Fruit fly (Drosophila melanogaster) whole organism, embryonic: ENCODE data around the gene Atg14.

Source experiments
- ATbp ChIP-seq: fragments of 200-800 bp; sonication (Bioruptor generic); optimal IDR thresholded peaks from 2 replicates; lab custom pipeline; 2017; ENCODE audit warnings: missing biosample characterization, mild to moderate bottlenecking, missing genetic modification characterization, missing genetic modification reagents
- Awh ChIP-seq: fragments of 200-800 bp; sonication (Bioruptor generic); IDR thresholded peaks from 2 replicates; pipeline ENCODE4, ENCODE4 v1.3.6; 2022; ENCODE audit warnings: missing biosample characterization, missing genetic modification characterization
- CG10147 ChIP-seq: fragments of 200-800 bp; sonication (Bioruptor generic); optimal IDR thresholded peaks from 2 replicates; lab custom pipeline; 2019; ENCODE audit warnings: missing biosample characterization, mild to moderate bottlenecking, missing genetic modification characterization, moderate library complexity
- CG10654 ChIP-seq: fragments of 200-800 bp; sonication (Bioruptor generic); optimal IDR thresholded peaks from 2 replicates; lab custom pipeline; 2016; ENCODE audit warnings: missing biosample characterization, missing genetic modification characterization
- CG11456 ChIP-seq: fragments of 200-800 bp; sonication (Bioruptor generic); IDR thresholded peaks from 3 replicates; pipeline ENCODE4 v1.3.6; 2022; ENCODE audit warnings: missing biosample characterization, missing genetic modification characterization
- CG12769 ChIP-seq: fragments of 200-800 bp; sonication (Bioruptor generic); optimal IDR thresholded peaks from 2 replicates; lab custom pipeline; 2019; ENCODE audit warnings: missing biosample characterization, mild to moderate bottlenecking, missing genetic modification characterization, moderate library complexity
- CG1529 ChIP-seq: fragments of 200-800 bp; sonication (Bioruptor generic); optimal IDR thresholded peaks from 3 replicates; lab custom pipeline; 2018; ENCODE audit warnings: missing biosample characterization, missing genetic modification characterization
- CG1603 ChIP-seq: fragments of 200-800 bp; sonication (Bioruptor generic); optimal IDR thresholded peaks from 2 replicates; lab custom pipeline; 2019; ENCODE audit warnings: missing biosample characterization, mild to moderate bottlenecking, missing genetic modification characterization, moderate library complexity
- CG16779 ChIP-seq: fragments of 200-800 bp; sonication (Bioruptor generic); IDR thresholded peaks from 2 replicates; pipeline ENCODE4 v1.3.6; 2022; ENCODE audit warnings: missing biosample characterization, missing genetic modification characterization
- CG30020 ChIP-seq: fragments of 200-800 bp; optimal IDR thresholded peaks from 2 replicates; lab custom pipeline; 2019; ENCODE audit warnings: missing biosample characterization, mild to moderate bottlenecking, missing genetic modification characterization, moderate library complexity
- CG32532 ChIP-seq: fragments of 200-800 bp; sonication (Bioruptor generic); IDR thresholded peaks from 2 replicates; pipeline ENCODE4 v1.3.6; 2022; ENCODE audit warnings: missing biosample characterization, missing genetic modification characterization
- CG34224 ChIP-seq: fragments of 200-800 bp; sonication (Bioruptor generic); IDR thresholded peaks from 3 replicates; pipeline ENCODE4 v1.3.6; 2022; ENCODE audit warnings: missing biosample characterization, missing genetic modification characterization; ENCODE audit not compliant: partially characterized antibody
- CG4360 ChIP-seq: fragments of 200-800 bp; sonication (Bioruptor generic); IDR thresholded peaks from 2 replicates; pipeline ENCODE4 v1.3.6; 2022; ENCODE audit warnings: missing biosample characterization, missing genetic modification characterization
- CG6272 ChIP-seq: fragments of 200-800 bp; sonication (Bioruptor generic); IDR thresholded peaks from 2 replicates; pipeline ENCODE4 v1.3.6; 2022; ENCODE audit warnings: missing biosample characterization, missing genetic modification characterization
- CG6689 ChIP-seq: fragments of 200-800 bp; sonication (Bioruptor generic); IDR thresholded peaks from 2 replicates; pipeline ENCODE4 v1.3.6; 2022; ENCODE audit warnings: missing biosample characterization, missing genetic modification characterization
- CG9437 ChIP-seq: fragments of 200-800 bp; sonication (Bioruptor generic); optimal IDR thresholded peaks from 2 replicates; lab custom pipeline; 2018; ENCODE audit warnings: missing biosample characterization, mild to moderate bottlenecking, missing genetic modification characterization
- CrebB ChIP-seq: fragments of 200-800 bp; sonication (Bioruptor generic); optimal IDR thresholded peaks from 3 replicates; lab custom pipeline; 2018; ENCODE audit warnings: missing biosample characterization, mild to moderate bottlenecking, missing genetic modification characterization
- D ChIP-seq, 2 experiments: fragments of 200-800 bp in 1 of 2; fragments of >200 bp in 1 of 2; sonication (Bioruptor generic) in 1 of 2; optimal IDR thresholded peaks; 2 replicates in 1 of 2; 3 replicates in 1 of 2; lab custom pipeline; 2017; ENCODE audit warnings: mild to moderate bottlenecking in 1 of 2, missing biosample characterization in 1 of 2, missing genetic modification characterization in 1 of 2, missing genetic modification reagents in 1 of 2
- Dad ChIP-seq: fragments of 200-800 bp; sonication (Bioruptor generic); optimal IDR thresholded peaks from 3 replicates; lab custom pipeline; 2016; ENCODE audit warnings: missing biosample characterization, missing genetic modification characterization
- Eip74EF ChIP-seq, 2 experiments: fragments of 200-800 bp in 1 of 2; fragments of >200 bp in 1 of 2; sonication (Bioruptor generic) in 1 of 2; optimal IDR thresholded peaks; 2 replicates each; lab custom pipeline; 2017 to 2019; ENCODE audit warnings: missing biosample characterization in 2 of 2, missing genetic modification characterization in 2 of 2, mild to moderate bottlenecking in 1 of 2, moderate library complexity in 1 of 2
- GATAe ChIP-seq: fragments of 200-800 bp; sonication (Bioruptor generic); conservative IDR thresholded peaks from 2 replicates; pipeline ENCODE4 v1.3.6; 2022; ENCODE audit warnings: missing biosample characterization, missing genetic modification characterization
- Gug ChIP-seq: fragments of 200-800 bp; sonication (Bioruptor generic); IDR thresholded peaks from 4 replicates; pipeline ENCODE4 v1.3.6; 2022; ENCODE audit warnings: missing biosample characterization, missing genetic modification characterization
- H2.0 ChIP-seq: fragments of 200-800 bp; sonication (Bioruptor generic); IDR thresholded peaks from 2 replicates; pipeline ENCODE4 v1.3.6; 2022; ENCODE audit warnings: missing biosample characterization, missing genetic modification characterization
- HHEX ChIP-seq: fragments of 200-800 bp; sonication (Bioruptor generic); optimal IDR thresholded peaks from 3 replicates; lab custom pipeline; 2017; ENCODE audit warnings: missing biosample characterization, mild to moderate bottlenecking, missing genetic modification characterization, missing genetic modification reagents
- HmgZ ChIP-seq: fragments of 200-800 bp; sonication (Bioruptor generic); optimal IDR thresholded peaks from 2 replicates; lab custom pipeline; 2018; ENCODE audit warnings: missing biosample characterization, mild to moderate bottlenecking, missing genetic modification characterization
- Hr51 ChIP-seq, 2 experiments: fragments of 200-800 bp; sonication (Bioruptor generic); optimal IDR thresholded peaks; 2 replicates in 1 of 2; 3 replicates in 1 of 2; lab custom pipeline; 2016 to 2018; ENCODE audit warnings: missing biosample characterization in 2 of 2, missing genetic modification characterization in 2 of 2, mild to moderate bottlenecking in 1 of 2, moderate library complexity in 1 of 2
- Jarid2 ChIP-seq: fragments of 200-800 bp; sonication (Bioruptor generic); optimal IDR thresholded peaks from 3 replicates; lab custom pipeline; 2017; ENCODE audit warnings: mild to moderate bottlenecking, missing biosample characterization, missing genetic modification reagents, missing genetic modification characterization
- MTF-1 ChIP-seq: fragments of 200-800 bp; sonication (Bioruptor generic); optimal IDR thresholded peaks from 2 replicates; lab custom pipeline; 2018; ENCODE audit warnings: missing biosample characterization, mild to moderate bottlenecking, missing genetic modification characterization, borderline replicate concordance
- Ptx1 ChIP-seq: fragments of 200-800 bp; sonication (Bioruptor generic); IDR thresholded peaks from 2 replicates; pipeline ENCODE4 v1.3.6; 2022; ENCODE audit warnings: missing biosample characterization, missing genetic modification characterization
- Sox102F ChIP-seq: fragments of 200-800 bp; sonication (Bioruptor generic); optimal IDR thresholded peaks from 2 replicates; lab custom pipeline; 2018; ENCODE audit warnings: missing biosample characterization, mild to moderate bottlenecking, missing genetic modification characterization, moderate library complexity
- Xrp1 ChIP-seq: fragments of 200-800 bp; sonication (Bioruptor generic); IDR thresholded peaks from 2 replicates; pipeline ENCODE4 v1.3.6; 2022; ENCODE audit warnings: missing biosample characterization, missing genetic modification characterization
- ato ChIP-seq: fragments of 200-800 bp; sonication (Bioruptor generic); IDR thresholded peaks from 2 replicates; pipeline ENCODE4 v1.3.6; 2022; ENCODE audit warnings: missing biosample characterization, missing genetic modification characterization; ENCODE audit not compliant: partially characterized antibody
- cas ChIP-seq: fragments of 200-800 bp; sonication (Bioruptor generic); IDR thresholded peaks from 2 replicates; pipeline ENCODE4 v1.3.6; 2022; ENCODE audit warnings: missing biosample characterization, missing genetic modification characterization
- croc ChIP-seq: fragments of 200-800 bp; sonication (Bioruptor generic); conservative IDR thresholded peaks from 3 replicates; pipeline ENCODE4 v1.3.6; 2022; ENCODE audit warnings: missing biosample characterization, missing genetic modification characterization
- esg ChIP-seq: fragments of 200-800 bp; sonication (Bioruptor generic); conservative IDR thresholded peaks from 2 replicates; pipeline ENCODE4 v1.3.6; 2022; ENCODE audit warnings: missing biosample characterization, missing genetic modification characterization
- ewg ChIP-seq: fragments of 200-800 bp; sonication (Bioruptor generic); optimal IDR thresholded peaks from 3 replicates; lab custom pipeline; 2017; ENCODE audit warnings: mild to moderate bottlenecking, missing biosample characterization, missing genetic modification reagents, missing genetic modification characterization
- gcm ChIP-seq: fragments of 200-800 bp; sonication (Bioruptor generic); optimal IDR thresholded peaks from 2 replicates; lab custom pipeline; 2019; ENCODE audit warnings: missing biosample characterization, mild to moderate bottlenecking, missing genetic modification characterization, moderate library complexity
- grau ChIP-seq: fragments of 200-800 bp; optimal IDR thresholded peaks from 3 replicates; lab custom pipeline; 2019; ENCODE audit warnings: missing biosample characterization, mild to moderate bottlenecking, missing genetic modification characterization, moderate library complexity
- grn ChIP-seq: fragments of 200-800 bp; sonication (Bioruptor generic); optimal IDR thresholded peaks from 3 replicates; lab custom pipeline; 2017; ENCODE audit warnings: missing biosample characterization, missing genetic modification characterization
- gro ChIP-seq: fragments of 200-800 bp; sonication (Bioruptor generic); optimal IDR thresholded peaks from 2 replicates; lab custom pipeline; 2016; ENCODE audit warnings: missing biosample characterization, missing genetic modification characterization
- h ChIP-seq: fragments of >200 bp; optimal IDR thresholded peaks from 2 replicates; lab custom pipeline; 2017
- kah ChIP-seq: fragments of 200-800 bp; sonication (Bioruptor generic); optimal IDR thresholded peaks from 2 replicates; lab custom pipeline; 2018; ENCODE audit warnings: missing biosample characterization, mild to moderate bottlenecking, missing genetic modification characterization
- sens ChIP-seq: fragments of 200-800 bp; sonication (Bioruptor generic); peaks from one replicate; lab custom pipeline; 2016; ENCODE audit warnings: missing biosample characterization, missing genetic modification characterization
- sna ChIP-seq: fragments of 200-800 bp; sonication (Bioruptor generic); IDR thresholded peaks from 2 replicates; pipeline ENCODE4 v1.3.6; 2022; ENCODE audit warnings: missing biosample characterization, missing genetic modification characterization; ENCODE audit not compliant: partially characterized antibody
- tll ChIP-seq, 2 experiments: fragments of 200-800 bp in 1 of 2; fragments of >200 bp in 1 of 2; sonication (Bioruptor generic) in 1 of 2; optimal IDR thresholded peaks; 2 replicates each; lab custom pipeline; 2017 to 2019; ENCODE audit warnings: missing biosample characterization in 2 of 2, missing genetic modification characterization in 2 of 2, mild to moderate bottlenecking in 1 of 2, moderate library complexity in 1 of 2
- tx ChIP-seq: fragments of 200-800 bp; sonication (Bioruptor generic); optimal IDR thresholded peaks from 2 replicates; lab custom pipeline; 2016; ENCODE audit warnings: missing biosample characterization, missing genetic modification characterization
- wdn ChIP-seq: fragments of 200-800 bp; sonication (Bioruptor generic); IDR thresholded peaks from 2 replicates; pipeline ENCODE4 v1.3.6; 2022; ENCODE audit warnings: missing biosample characterization, missing genetic modification characterization
- wor ChIP-seq: fragments of 200-800 bp; sonication (Bioruptor generic); IDR thresholded peaks from 2 replicates; pipeline ENCODE4 v1.3.6; 2022; ENCODE audit warnings: missing biosample characterization, missing genetic modification characterization
- zen ChIP-seq: fragments of 200-800 bp; sonication (Bioruptor generic); optimal IDR thresholded peaks from 3 replicates; lab custom pipeline; 2018; ENCODE audit warnings: missing biosample characterization, mild to moderate bottlenecking, missing genetic modification characterization, moderate library complexity

Gene Atg14

dm6 chr3R:29151621-29152092, 35.5 kb downstream of the Atg14 start, which contains the start of gene eIF2D (continued):
- TF ChIP-seq HmgZ (tag; lab: Kevin White, UChicago) (peak; percentile 43), wor (GFP tag; lab: Robert Waterston, UW) (peak; percentile 19; the same call in 1 of the 2 replicates), Sox102F (GFP tag; lab: Kevin White, UChicago) (peak; percentile 45), ATbp (GFP tag; lab: Kevin White, UChicago) (peak; percentile 36), grn (GFP tag; lab: Kevin White, UChicago) (no peak), grau (tag; lab: Kevin White, UChicago) (peak; percentile 69), gro (peak; percentile 5), CG34224 (no peak), GATAe (GFP tag; lab: Robert Waterston, UW) (no peak), CG10147 (GFP tag; lab: Kevin White, UChicago) (peak; percentile 57), Hr51 (GFP tag; optimal IDR thresholded peaks at IDR 0.05; lab: Kevin White, UChicago) (peak in 1 of 2 experiments; percentile 67), h (lab: Kevin White, UChicago) (no peak), Gug (GFP tag; lab: Robert Waterston, UW) (0 out of 4 replicates have a peak, but pooled peaks have one; percentile 8), CG9437 (GFP tag; lab: Kevin White, UChicago) (peak; percentile 21), Awh (GFP tag; lab: Robert Waterston, UW) (peak; percentile 47; the same call in 1 of the 2 replicates), H2.0 (GFP tag; lab: Robert Waterston, UW) (peak; percentile 44; the same call in 1 of the 2 replicates), esg (GFP tag; lab: Robert Waterston, UW) (peak; percentile 10; the same call in 1 of the 2 replicates), sens (peak; percentile 96), zen (tag; lab: Kevin White, UChicago) (peak; percentile 56), CG11456 (GFP tag; lab: Robert Waterston, UW) (0 out of 3 replicates have a peak, but pooled peaks have one; percentile 57), tx (GFP tag; lab: Kevin White, UChicago) (no peak), wdn (GFP tag; lab: Robert Waterston, UW) (no peak), CG1529 (peak; percentile 19), CG16779 (GFP tag; lab: Robert Waterston, UW) (0 out of 2 replicates have a peak, but pooled peaks have one; percentile 14), CG30020 (tag; lab: Kevin White, UChicago) (peak; percentile 20), CG1603 (peak; percentile 47), tll (GFP tag; optimal IDR thresholded peaks at IDR 0.05; lab: Kevin White, UChicago) (no peak), CG6689 (GFP tag; lab: Robert Waterston, UW) (peak; percentile 71), MTF-1 (GFP tag; lab: Kevin White, UChicago) (peak; percentile 8), kah (GFP tag; lab: Kevin White, UChicago) (peak; percentile 30), Eip74EF (GFP tag; optimal IDR thresholded peaks at IDR 0.05; lab: Kevin White, UChicago) (peak in 1 of 2 experiments; percentile 63), sna (GFP tag; lab: Robert Waterston, UW) (no peak; the same call in 1 of the 2 replicates), croc (GFP tag; lab: Robert Waterston, UW) (no peak), HHEX (GFP tag; lab: Kevin White, UChicago) (peak; percentile 55), D (optimal IDR thresholded peaks at IDR 0.05; lab: Kevin White, UChicago) (no peak), D (GFP tag; optimal IDR thresholded peaks at IDR 0.05; lab: Kevin White, UChicago) (peak; percentile 46), Jarid2 (GFP tag; lab: Kevin White, UChicago) (no peak), ato (GFP tag; lab: Robert Waterston, UW) (no peak), Xrp1 (GFP tag; lab: Robert Waterston, UW) (peak; percentile 75), CrebB (tag; lab: Kevin White, UChicago) (peak; percentile 40), gcm (peak; percentile 26), Dad (peak; percentile 26), CG6272 (GFP tag; lab: Robert Waterston, UW) (peak; percentile 45), CG4360 (GFP tag; lab: Robert Waterston, UW) (0 out of 2 replicates have a peak, but pooled peaks have one; percentile 34), Ptx1 (GFP tag; lab: Robert Waterston, UW) (peak; percentile 53), CG12769 (tag; lab: Kevin White, UChicago) (peak; percentile 36), CG10654 (GFP tag; lab: Kevin White, UChicago) (peak; percentile 28), ewg (GFP tag; lab: Kevin White, UChicago) (peak; percentile 16), cas (GFP tag; lab: Robert Waterston, UW) (peak; percentile 71), CG32532 (peak; percentile 68)
